Fruit fly (Drosophila melanogaster) whole organism, pupa: Measurements from ENCODE around the gene Ube3a.

Source experiments
- CG12605 ChIP-seq: fragments of 200-800 bp; sonication (Bioruptor generic); IDR thresholded peaks from 2 replicates; pipeline ENCODE4 v1.3.6; 2022; ENCODE audit warnings: missing biosample characterization, missing genetic modification characterization
- CG13204 ChIP-seq: fragments of 200-800 bp; sonication (Bioruptor generic); optimal IDR thresholded peaks from 2 replicates; lab custom pipeline; 2018; ENCODE audit warnings: missing biosample characterization, mild to moderate bottlenecking, missing genetic modification characterization, moderate library complexity
- CG17806 ChIP-seq: fragments of 200-800 bp; sonication (Bioruptor generic); optimal IDR thresholded peaks from 2 replicates; lab custom pipeline; 2018; ENCODE audit warnings: missing biosample characterization, mild to moderate bottlenecking, missing genetic modification characterization, moderate library complexity
- CG32121 ChIP-seq: fragments of 200-800 bp; sonication (Bioruptor generic); IDR thresholded peaks from 2 replicates; pipeline ENCODE4 v1.3.6; 2022; ENCODE audit warnings: missing biosample characterization, missing genetic modification characterization
- CG34367 ChIP-seq: fragments of 200-800 bp; sonication (Bioruptor generic); optimal IDR thresholded peaks from 2 replicates; lab custom pipeline; 2018; ENCODE audit warnings: missing biosample characterization, mild to moderate bottlenecking, missing genetic modification characterization
- CG4496 ChIP-seq: fragments of 200-800 bp; sonication (Bioruptor generic); IDR thresholded peaks from 3 replicates; pipeline ENCODE4 v1.3.6; 2022; ENCODE audit warnings: missing biosample characterization, missing genetic modification characterization
- CG9948 ChIP-seq: fragments of 200-800 bp; sonication (Bioruptor generic); optimal IDR thresholded peaks from 2 replicates; lab custom pipeline; 2018; ENCODE audit warnings: missing biosample characterization, mild to moderate bottlenecking, missing genetic modification characterization, moderate library complexity
- D1 ChIP-seq: fragments of 200-800 bp; sonication (Bioruptor generic); optimal IDR thresholded peaks from 2 replicates; lab custom pipeline; 2018; ENCODE audit warnings: missing biosample characterization, mild to moderate bottlenecking, missing genetic modification characterization, moderate library complexity
- EcR ChIP-seq: fragments of 200-800 bp; sonication (Bioruptor generic); optimal IDR thresholded peaks from 3 replicates; lab custom pipeline; 2019; ENCODE audit warnings: missing biosample characterization, missing genetic modification characterization, mild to moderate bottlenecking, moderate library complexity, missing genetic modification reagents
- Pif1B ChIP-seq: fragments of 200-800 bp; sonication (Bioruptor generic); optimal IDR thresholded peaks from 3 replicates; lab custom pipeline; 2016; ENCODE audit warnings: missing biosample characterization, missing genetic modification characterization
- fd96Ca ChIP-seq: fragments of 200-800 bp; sonication (Bioruptor generic); IDR thresholded peaks from 3 replicates; pipeline ENCODE4 v1.3.6; 2022; ENCODE audit warnings: missing biosample characterization, missing genetic modification characterization
- rn ChIP-seq: fragments of 200-800 bp; sonication (Bioruptor generic); IDR thresholded peaks from 2 replicates; pipeline ENCODE4 v1.3.6; 2022; ENCODE audit warnings: missing biosample characterization, missing genetic modification characterization

DNA sequence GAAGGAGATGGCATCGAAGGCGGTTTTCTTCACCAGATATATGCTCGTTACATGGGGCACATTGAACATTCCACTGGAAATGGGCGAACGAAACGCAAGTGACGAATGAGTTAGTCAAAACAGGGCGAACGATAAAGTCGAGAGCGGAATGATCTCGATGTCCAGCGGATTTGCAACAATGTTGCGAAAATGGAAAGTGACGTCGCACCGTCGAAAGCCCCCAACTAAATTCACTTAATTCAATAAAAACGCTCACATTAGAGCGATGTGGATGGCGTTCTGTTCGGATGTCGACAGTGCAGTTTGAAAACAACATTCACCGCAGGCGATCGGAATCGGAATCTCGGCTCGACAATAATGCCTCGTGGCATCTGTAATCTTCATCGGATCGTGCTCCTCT is 11.1 kb downstream of the Ube3a start, which contains the start of gene CG7607:
- TF ChIP-seq rn (GFP tag; lab: Robert Waterston, UW) (no peak), CG13204 (GFP tag; lab: Kevin White, UChicago) (no peak), CG9948 (tag; lab: Kevin White, UChicago) (no peak), EcR (GFP tag; lab: Kevin White, UChicago) (no peak), CG32121 (GFP tag; lab: Robert Waterston, UW) (no peak), fd96Ca (GFP tag; lab: Robert Waterston, UW) (no peak), CG17806 (tag; lab: Kevin White, UChicago) (no peak), CG34367 (tag; lab: Kevin White, UChicago) (no peak), D1 (tag; lab: Kevin White, UChicago) (no peak), Pif1B (GFP tag; lab: Kevin White, UChicago) (no peak), CG4496 (GFP tag; lab: Robert Waterston, UW) (no peak), CG12605 (GFP tag; lab: Robert Waterston, UW) (no peak)
